Worm (Caenorhabditis elegans) whole organism, L3 larva: Measurements from ENCODE around the gene dmd-7.

Experiments used
- ZK546.5 ChIP-seq: sonication (generic microtip); optimal IDR thresholded peaks from 2 replicates; lab custom pipeline; 2017; ENCODE audit warnings: missing biosample characterization, missing genetic modification characterization
- ceh-16 ChIP-seq: sonication (generic microtip); optimal IDR thresholded peaks from 2 replicates; lab custom pipeline; 2017; ENCODE audit warnings: missing biosample characterization, missing genetic modification characterization
- egl-5 ChIP-seq: fragments of 150-350 bp; optimal IDR thresholded peaks from 2 replicates; lab custom pipeline; 2017; ENCODE audit warnings: missing biosample characterization, missing genetic modification reagents, missing genetic modification characterization, inconsistent platforms
- elt-2 ChIP-seq: sonication (generic microtip); optimal IDR thresholded peaks from 2 replicates; lab custom pipeline; 2016; ENCODE audit warnings: missing genetic modification reagents, mild to moderate bottlenecking, missing genetic modification characterization, missing compliant biosample characterization
- jun-1 ChIP-seq: fragments of 150-350 bp; optimal IDR thresholded peaks from 2 replicates; lab custom pipeline; 2014; ENCODE audit warnings: missing biosample characterization, missing genetic modification reagents, missing genetic modification characterization
- lsy-12 ChIP-seq: sonication (generic microtip); optimal IDR thresholded peaks from 2 replicates; lab custom pipeline; 2016; ENCODE audit warnings: mild to moderate bottlenecking, missing genetic modification characterization, missing compliant biosample characterization
- mdl-1 ChIP-seq: fragments of 150-350 bp; optimal IDR thresholded peaks from 2 replicates; lab custom pipeline; 2014; ENCODE audit warnings: missing biosample characterization, missing genetic modification characterization
- nhr-11 ChIP-seq: fragments of 150-350 bp; optimal IDR thresholded peaks from 2 replicates; lab custom pipeline; 2014; ENCODE audit warnings: missing biosample characterization, missing genetic modification characterization
- nhr-12 ChIP-seq: fragments of 150-350 bp; optimal IDR thresholded peaks from 2 replicates; lab custom pipeline; 2014; ENCODE audit warnings: missing biosample characterization, missing genetic modification characterization
- pha-4 ChIP-seq: fragments of 150-350 bp; optimal IDR thresholded peaks from 2 replicates; lab custom pipeline; 2014; ENCODE audit warnings: missing biosample characterization, missing genetic modification reagents, missing genetic modification characterization
- pqm-1 ChIP-seq: fragments of 150-350 bp; optimal IDR thresholded peaks from 2 replicates; lab custom pipeline; 2017; ENCODE audit warnings: missing biosample characterization, missing genetic modification characterization, inconsistent platforms
- unc-39 ChIP-seq: sonication (generic microtip); optimal IDR thresholded peaks from 4 replicates; lab custom pipeline; 2017; ENCODE audit warnings: missing biosample characterization, missing genetic modification characterization
- zag-1 ChIP-seq: fragments of 150-350 bp; optimal IDR thresholded peaks from 2 replicates; lab custom pipeline; 2014; ENCODE audit warnings: missing biosample characterization, missing genetic modification characterization

Gene dmd-7

DNA sequence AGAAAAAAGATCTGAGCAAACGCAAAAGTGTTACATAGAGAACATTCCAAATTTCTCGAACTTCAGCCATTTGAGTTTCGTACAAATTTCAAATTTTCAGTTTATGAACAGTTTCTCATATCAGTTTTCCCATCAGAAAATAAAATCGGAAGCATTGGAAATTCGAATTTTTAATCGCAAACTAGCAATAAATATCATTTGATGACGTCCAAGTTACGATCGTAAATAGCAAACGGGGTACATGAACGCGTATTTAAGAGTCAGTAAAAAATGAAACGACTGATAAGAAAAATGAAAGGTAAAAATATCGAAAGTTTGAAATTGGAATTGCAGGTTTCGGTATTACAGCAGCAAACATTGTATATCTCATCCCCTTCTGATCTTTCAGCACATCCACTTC lies 44.6 kb downstream of the dmd-7 start:
- TF ChIP-seq pha-4 = peak; percentile 13
- no peak for TF ChIP-seq zag-1
- TF ChIP-seq elt-2 = peak; percentile 78
- TF ChIP-seq nhr-12 = no peak
- no peak for TF ChIP-seq unc-39 (tag; lab: Kevin White, UChicago)

DNA sequence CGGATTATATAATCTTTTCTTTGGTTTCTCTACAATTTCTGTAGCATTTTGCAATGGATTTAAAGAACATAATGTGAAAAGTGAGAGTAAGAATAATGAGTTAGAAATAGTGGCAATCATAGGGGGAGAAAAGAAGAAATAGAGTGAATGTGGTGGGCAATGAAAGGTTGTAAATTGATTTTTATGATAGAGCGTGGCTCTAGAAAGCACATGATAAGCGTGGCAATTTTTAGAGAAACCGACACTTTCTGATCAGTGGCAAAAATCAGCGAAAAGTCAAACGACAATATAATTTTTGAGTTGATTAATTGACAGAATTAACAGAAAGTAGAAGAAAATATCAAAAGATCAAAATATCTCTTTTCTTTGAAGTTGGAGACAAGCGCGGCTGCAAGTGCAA lies 45.7 kb downstream of the dmd-7 start, which contains the start of gene K12B6.9:
TSS of gene K12B6.9 (minus strand) at position 266 of the 400 bp plus-strand sequence.
- no peak for TF ChIP-seq jun-1 (tag; lab: Kevin White, UChicago)
- peak; percentile 75 for TF ChIP-seq elt-2
- peak; percentile 25 for TF ChIP-seq pqm-1
- TF ChIP-seq, all 47 proteins: peak for 2

DNA sequence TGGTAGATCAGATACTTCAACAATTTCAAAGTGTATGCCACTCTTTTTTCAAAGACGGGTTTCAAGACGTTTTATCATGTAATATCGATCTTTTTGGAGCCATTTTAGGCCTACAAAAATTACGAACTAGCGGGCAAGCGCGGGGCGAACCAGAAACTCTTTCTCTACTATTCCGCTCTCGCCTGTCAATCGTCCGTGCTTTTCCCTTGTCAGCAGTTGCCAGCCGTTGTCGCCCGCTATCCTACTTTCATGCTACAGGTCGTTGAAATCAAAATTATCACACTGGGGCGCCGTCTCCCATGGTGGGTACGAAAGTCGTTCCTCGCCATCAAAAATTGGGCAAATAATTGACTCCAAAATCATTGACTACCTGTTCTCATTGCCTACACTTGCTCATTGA lies 54.3 kb downstream of the dmd-7 start:
- no peak for TF ChIP-seq lsy-12
- TF ChIP-seq elt-2 = no peak
- TF ChIP-seq mdl-1 (tag; lab: Kevin White, UChicago) = no peak
- TF ChIP-seq ceh-16 (tag; lab: Kevin White, UChicago) = no peak
- no peak for TF ChIP-seq zag-1
- TF ChIP-seq jun-1 (tag; lab: Kevin White, UChicago) = no peak
- no peak for TF ChIP-seq nhr-11 (tag; lab: Kevin White, UChicago)
- TF ChIP-seq ZK546.5 (tag; lab: Kevin White, UChicago) = no peak
- TF ChIP-seq egl-5 (tag; lab: Kevin White, UChicago) = no peak
- TF ChIP-seq, all 47 proteins: peak for 0
